Fruit fly (Drosophila melanogaster) whole organism, adult: ENCODE measurements around the gene CG2889.
A peak's percentile ranks its signal among the peaks of the same experiment; 100 is the strongest.

ENCODE experiments used
- CG11617 ChIP-seq: fragments of 200-800 bp; sonication (Bioruptor generic); optimal IDR thresholded peaks from 2 replicates; lab custom pipeline; 2017; ENCODE audit warnings: mild to moderate bottlenecking, missing biosample characterization, missing genetic modification reagents, missing genetic modification characterization
- CG12768 ChIP-seq: fragments of 200-800 bp; sonication (Bioruptor generic); optimal IDR thresholded peaks from 2 replicates; lab custom pipeline; 2017; ENCODE audit warnings: missing biosample characterization, missing genetic modification characterization, mild to moderate bottlenecking, moderate library complexity, missing genetic modification reagents
- CG14711 ChIP-seq: fragments of 200-800 bp; sonication (Bioruptor generic); optimal IDR thresholded peaks from 2 replicates; lab custom pipeline; 2018; ENCODE audit warnings: missing biosample characterization, mild to moderate bottlenecking, missing genetic modification characterization, moderate library complexity
- CG1620 ChIP-seq: fragments of 200-800 bp; sonication (Bioruptor generic); optimal IDR thresholded peaks from 2 replicates; lab custom pipeline; 2016; ENCODE audit warnings: missing biosample characterization, missing genetic modification characterization
- CG33017 ChIP-seq: fragments of 200-800 bp; sonication (Bioruptor generic); optimal IDR thresholded peaks from 2 replicates; lab custom pipeline; 2018; ENCODE audit warnings: missing biosample characterization, mild to moderate bottlenecking, missing genetic modification characterization, moderate library complexity
- CG5204 ChIP-seq: fragments of 200-800 bp; sonication (Bioruptor generic); optimal IDR thresholded peaks from 2 replicates; lab custom pipeline; 2016; ENCODE audit warnings: missing biosample characterization, missing genetic modification characterization
- CG7045 ChIP-seq: fragments of 200-800 bp; sonication (Bioruptor generic); optimal IDR thresholded peaks from 2 replicates; lab custom pipeline; 2017; ENCODE audit warnings: missing biosample characterization, mild to moderate bottlenecking, missing genetic modification characterization
- CG7101 ChIP-seq: fragments of 200-800 bp; sonication (Bioruptor generic); optimal IDR thresholded peaks from 2 replicates; lab custom pipeline; 2018; ENCODE audit warnings: missing biosample characterization, mild to moderate bottlenecking, missing genetic modification characterization, moderate library complexity
- Clk ChIP-seq: fragments of 200-800 bp; sonication (Bioruptor generic); optimal IDR thresholded peaks from 2 replicates; lab custom pipeline; 2017; ENCODE audit warnings: missing biosample characterization, missing genetic modification characterization
- Crg-1 ChIP-seq: fragments of 200-800 bp; sonication (Bioruptor generic); optimal IDR thresholded peaks from 2 replicates; lab custom pipeline; 2016; ENCODE audit warnings: missing biosample characterization, missing genetic modification characterization
- Mnt ChIP-seq: fragments of 200-800 bp; sonication (Bioruptor generic); optimal IDR thresholded peaks from 2 replicates; lab custom pipeline; 2016; ENCODE audit warnings: missing biosample characterization, mild to moderate bottlenecking, missing genetic modification characterization
- bab1 ChIP-seq: fragments of 200-800 bp; sonication (Bioruptor generic); optimal IDR thresholded peaks from 3 replicates; lab custom pipeline; 2019; ENCODE audit warnings: missing biosample characterization, mild to moderate bottlenecking, missing genetic modification characterization, moderate library complexity
- cic ChIP-seq: fragments of 200-800 bp; sonication (Bioruptor generic); optimal IDR thresholded peaks from 2 replicates; lab custom pipeline; 2017; ENCODE audit warnings: missing biosample characterization, mild to moderate bottlenecking, missing genetic modification characterization, moderate library complexity
- cnc ChIP-seq, 2 experiments: fragments of >200 bp; optimal IDR thresholded peaks; 2 replicates each; lab custom pipeline; 2017
- kay ChIP-seq: fragments of 200-800 bp; sonication (Bioruptor generic); peaks from one replicate; lab custom pipeline; 2016; ENCODE audit warnings: missing biosample characterization, missing genetic modification characterization, borderline replicate concordance
- ovo ChIP-seq: fragments of 200-800 bp; sonication (Bioruptor generic); optimal IDR thresholded peaks from 2 replicates; lab custom pipeline; 2016; ENCODE audit warnings: missing biosample characterization, missing genetic modification characterization
- pad ChIP-seq: fragments of 200-800 bp; sonication (Bioruptor generic); optimal IDR thresholded peaks from 3 replicates; lab custom pipeline; 2017; ENCODE audit warnings: missing biosample characterization, missing genetic modification characterization, mild to moderate bottlenecking, moderate library complexity, missing genetic modification reagents
- tj ChIP-seq: fragments of 200-800 bp; sonication (Bioruptor generic); optimal IDR thresholded peaks from 3 replicates; lab custom pipeline; 2017; ENCODE audit warnings: missing biosample characterization, mild to moderate bottlenecking, missing genetic modification characterization, moderate library complexity
- toe ChIP-seq: fragments of 200-800 bp; sonication (Bioruptor generic); optimal IDR thresholded peaks from 2 replicates; lab custom pipeline; 2016; ENCODE audit warnings: missing biosample characterization, missing genetic modification characterization

Gene CG2889

dm6 chrX:10496319-10496718, 22.6 kb downstream of the CG2889 start:
- no peak for TF ChIP-seq Crg-1
- no peak for TF ChIP-seq tj (GFP tag; lab: Kevin White, UChicago)
- no peak for TF ChIP-seq CG5204 (GFP tag; lab: Kevin White, UChicago)
- no peak for TF ChIP-seq kay (GFP tag; lab: Kevin White, UChicago)
- no peak for TF ChIP-seq Clk
- TF ChIP-seq CG1620, result no peak
- TF ChIP-seq CG11617, result no peak
- TF ChIP-seq bab1, result no peak
- no peak for TF ChIP-seq CG33017 (tag; lab: Kevin White, UChicago)
- TF ChIP-seq Mnt, result no peak
- TF ChIP-seq CG7045 (GFP tag; lab: Kevin White, UChicago), result no peak
- TF ChIP-seq cnc (optimal IDR thresholded peaks at IDR 0.05; lab: Kevin White, UChicago), result no peak
- TF ChIP-seq CG7101 (tag; lab: Kevin White, UChicago), result no peak
- TF ChIP-seq ovo (GFP tag; lab: Kevin White, UChicago), result no peak
- no peak for TF ChIP-seq pad (GFP tag; lab: Kevin White, UChicago)
- TF ChIP-seq toe (GFP tag; lab: Kevin White, UChicago), result no peak

- TF ChIP-seq ovo (GFP tag; lab: Kevin White, UChicago) (no peak), CG7101 (tag; lab: Kevin White, UChicago) (no peak), CG7045 (GFP tag; lab: Kevin White, UChicago) (no peak), kay (GFP tag; lab: Kevin White, UChicago) (no peak), Mnt (no peak), bab1 (no peak), Crg-1 (no peak), CG33017 (tag; lab: Kevin White, UChicago) (no peak), CG11617 (no peak), CG5204 (GFP tag; lab: Kevin White, UChicago) (no peak), cnc (optimal IDR thresholded peaks at IDR 0.05; lab: Kevin White, UChicago) (no peak)
Observed at dm6 chrX:10513611-10514010, 39.9 kb downstream of the CG2889 start.

- no peak for TF ChIP-seq cic
- no peak for TF ChIP-seq CG33017 (tag; lab: Kevin White, UChicago)
- TF ChIP-seq tj (GFP tag; lab: Kevin White, UChicago), result no peak
- no peak for TF ChIP-seq CG5204 (GFP tag; lab: Kevin White, UChicago)
- TF ChIP-seq toe (GFP tag; lab: Kevin White, UChicago), result no peak
- no peak for TF ChIP-seq cnc (optimal IDR thresholded peaks at IDR 0.05; lab: Kevin White, UChicago)
- no peak for TF ChIP-seq CG7101 (tag; lab: Kevin White, UChicago)
- no peak for TF ChIP-seq CG1620
- no peak for TF ChIP-seq pad (GFP tag; lab: Kevin White, UChicago)
- TF ChIP-seq CG12768 (GFP tag; lab: Kevin White, UChicago), result no peak
- no peak for TF ChIP-seq CG14711
- no peak for TF ChIP-seq bab1
Observed at dm6 chrX:10514850-10515249, 41.1 kb downstream of the CG2889 start.

dm6 chrX:10515323-10515853, 41.6 kb downstream of the CG2889 start:
- TF ChIP-seq bab1 (peak; percentile 30), Mnt (no peak), kay (GFP tag; lab: Kevin White, UChicago) (peak; percentile 27), tj (GFP tag; lab: Kevin White, UChicago) (peak; percentile 33)
